Fruit fly (Drosophila melanogaster) whole organism, prepupa: ENCODE results near the gene UbcE2H.

Source experiments
- Blimp-1 ChIP-seq: fragments of 200-800 bp; sonication (Bioruptor generic); optimal IDR thresholded peaks from 3 replicates; lab custom pipeline; 2017; ENCODE audit warnings: missing biosample characterization, missing genetic modification characterization, mild to moderate bottlenecking, moderate library complexity, missing genetic modification reagents
- CG10669 ChIP-seq: fragments of 200-800 bp; sonication (Bioruptor generic); optimal IDR thresholded peaks from 3 replicates; lab custom pipeline; 2018; ENCODE audit warnings: missing biosample characterization, mild to moderate bottlenecking, missing genetic modification characterization, moderate library complexity
- CG11294 ChIP-seq: fragments of 200-800 bp; sonication (Bioruptor generic); IDR thresholded peaks from 2 replicates; pipeline ENCODE4 v1.3.6; 2022; ENCODE audit warnings: missing biosample characterization, missing genetic modification characterization
- CG11762 ChIP-seq: fragments of 200-800 bp; sonication (Bioruptor generic); optimal IDR thresholded peaks from 3 replicates; lab custom pipeline; 2016; ENCODE audit warnings: missing biosample characterization, missing genetic modification characterization; ENCODE audit not compliant: insufficient read depth
- CG1621 ChIP-seq: fragments of 200-800 bp; sonication (Bioruptor generic); optimal IDR thresholded peaks from 3 replicates; lab custom pipeline; 2018; ENCODE audit warnings: missing biosample characterization, mild to moderate bottlenecking, missing genetic modification characterization
- CG3032 ChIP-seq: fragments of 200-800 bp; optimal IDR thresholded peaks from 2 replicates; lab custom pipeline; 2019; ENCODE audit warnings: missing biosample characterization, mild to moderate bottlenecking, missing genetic modification characterization, moderate library complexity
- CG31627 ChIP-seq: fragments of 200-800 bp; sonication (Bioruptor generic); optimal IDR thresholded peaks from 3 replicates; lab custom pipeline; 2016; ENCODE audit warnings: missing biosample characterization, missing genetic modification characterization
- CG34406 ChIP-seq: fragments of 200-800 bp; sonication (Bioruptor generic); optimal IDR thresholded peaks from 3 replicates; lab custom pipeline; 2016; ENCODE audit warnings: missing biosample characterization, missing genetic modification characterization
- CG3919 ChIP-seq: fragments of 200-800 bp; sonication (Bioruptor generic); optimal IDR thresholded peaks from 3 replicates; lab custom pipeline; 2016; ENCODE audit warnings: missing biosample characterization, missing genetic modification characterization
- CG4318 ChIP-seq: fragments of 200-800 bp; sonication (Bioruptor generic); optimal IDR thresholded peaks from 3 replicates; lab custom pipeline; 2017; ENCODE audit warnings: missing biosample characterization, mild to moderate bottlenecking, missing genetic modification characterization
- CG6163 ChIP-seq: fragments of 200-800 bp; sonication (Bioruptor generic); IDR thresholded peaks from 3 replicates; pipeline ENCODE4 v1.3.6; 2022; ENCODE audit warnings: missing biosample characterization, missing genetic modification characterization
- CG6276 ChIP-seq: fragments of 200-800 bp; sonication (Bioruptor generic); optimal IDR thresholded peaks from 2 replicates; lab custom pipeline; 2017; ENCODE audit warnings: missing biosample characterization, mild to moderate bottlenecking, missing genetic modification characterization
- CG6808 ChIP-seq: fragments of 200-800 bp; sonication (Bioruptor generic); optimal IDR thresholded peaks from 3 replicates; lab custom pipeline; 2017; ENCODE audit warnings: missing biosample characterization, missing genetic modification characterization, mild to moderate bottlenecking, moderate library complexity, missing genetic modification reagents
- CG6854 ChIP-seq: fragments of 200-800 bp; sonication (Bioruptor generic); optimal IDR thresholded peaks from 2 replicates; lab custom pipeline; 2017; ENCODE audit warnings: missing biosample characterization, mild to moderate bottlenecking, missing genetic modification characterization
- CG8119 ChIP-seq: fragments of 200-800 bp; sonication (Bioruptor generic); IDR thresholded peaks from 3 replicates; pipeline ENCODE4 v1.3.6; 2022; ENCODE audit warnings: missing biosample characterization, missing genetic modification characterization
- CG8319 ChIP-seq: fragments of 200-800 bp; sonication (Bioruptor generic); optimal IDR thresholded peaks from 3 replicates; lab custom pipeline; 2016; ENCODE audit warnings: missing biosample characterization, missing genetic modification characterization
- CG8632 ChIP-seq: fragments of 200-800 bp; sonication (Bioruptor generic); optimal IDR thresholded peaks from 3 replicates; lab custom pipeline; 2016; ENCODE audit warnings: missing biosample characterization, missing genetic modification characterization
- Eip78C ChIP-seq: fragments of 200-800 bp; sonication (Bioruptor generic); peaks from one replicate; lab custom pipeline; 2016; ENCODE audit warnings: missing biosample characterization, missing genetic modification characterization
- Eip93F ChIP-seq: fragments of 200-800 bp; sonication (Bioruptor generic); optimal IDR thresholded peaks from 2 replicates; lab custom pipeline; 2016; ENCODE audit warnings: missing biosample characterization, mild to moderate bottlenecking, missing genetic modification characterization
- Ets21C ChIP-seq: fragments of 200-800 bp; sonication (Bioruptor generic); optimal IDR thresholded peaks from 3 replicates; lab custom pipeline; 2016; ENCODE audit warnings: missing biosample characterization, missing genetic modification characterization
- Ets96B ChIP-seq: fragments of 200-800 bp; optimal IDR thresholded peaks from 2 replicates; lab custom pipeline; 2019; ENCODE audit warnings: missing biosample characterization, mild to moderate bottlenecking, missing genetic modification characterization, moderate library complexity
- Gug ChIP-seq: fragments of 200-800 bp; sonication (Bioruptor generic); IDR thresholded peaks from 2 replicates; pipeline ENCODE4 v1.3.6; 2022; ENCODE audit warnings: missing biosample characterization, missing genetic modification characterization
- Hr38 ChIP-seq: sonication (Bioruptor generic); optimal IDR thresholded peaks from 2 replicates; lab custom pipeline; 2016; ENCODE audit warnings: missing biosample characterization, missing genetic modification characterization
- Hr39 ChIP-seq: fragments of 200-800 bp; sonication (Bioruptor generic); optimal IDR thresholded peaks from 2 replicates; lab custom pipeline; 2016; ENCODE audit warnings: missing biosample characterization, missing genetic modification characterization
- Hr4 ChIP-seq: fragments of 200-800 bp; sonication (Bioruptor generic); optimal IDR thresholded peaks from 3 replicates; lab custom pipeline; 2016; ENCODE audit warnings: missing biosample characterization, missing genetic modification characterization
- Lpt ChIP-seq: fragments of 200-800 bp; sonication (Bioruptor generic); optimal IDR thresholded peaks from 3 replicates; lab custom pipeline; 2016; ENCODE audit warnings: missing biosample characterization, missing genetic modification characterization
- Met ChIP-seq: fragments of 200-800 bp; sonication (Bioruptor generic); optimal IDR thresholded peaks from 3 replicates; lab custom pipeline; 2016; ENCODE audit warnings: missing biosample characterization, missing genetic modification characterization
- OdsH ChIP-seq: fragments of 200-800 bp; sonication (Bioruptor generic); optimal IDR thresholded peaks from 3 replicates; lab custom pipeline; 2016; ENCODE audit warnings: missing biosample characterization, missing genetic modification characterization
- Sox102F ChIP-seq: fragments of 200-800 bp; sonication (Bioruptor generic); optimal IDR thresholded peaks from 2 replicates; lab custom pipeline; 2016; ENCODE audit warnings: missing biosample characterization, mild to moderate bottlenecking, missing genetic modification characterization
- Sox14 ChIP-seq: fragments of 200-800 bp; sonication (Bioruptor generic); optimal IDR thresholded peaks from 3 replicates; lab custom pipeline; 2016; ENCODE audit warnings: missing biosample characterization, missing genetic modification characterization
- Sox15 ChIP-seq: fragments of 200-800 bp; sonication (Bioruptor generic); optimal IDR thresholded peaks from 3 replicates; lab custom pipeline; 2016; ENCODE audit warnings: missing biosample characterization, missing genetic modification characterization
- achi ChIP-seq: fragments of 200-800 bp; sonication (Bioruptor generic); optimal IDR thresholded peaks from 3 replicates; lab custom pipeline; 2016; ENCODE audit warnings: missing biosample characterization, missing genetic modification characterization
- acj6 ChIP-seq: fragments of 200-800 bp; sonication (Bioruptor generic); optimal IDR thresholded peaks from 3 replicates; lab custom pipeline; 2016; ENCODE audit warnings: missing biosample characterization, missing genetic modification characterization
- cyc ChIP-seq: fragments of 200-800 bp; sonication (Bioruptor generic); optimal IDR thresholded peaks from 3 replicates; lab custom pipeline; 2016; ENCODE audit warnings: missing biosample characterization, missing genetic modification characterization
- dsx ChIP-seq: fragments of 200-800 bp; optimal IDR thresholded peaks from 3 replicates; lab custom pipeline; 2019; ENCODE audit warnings: missing biosample characterization, mild to moderate bottlenecking, missing genetic modification characterization, moderate library complexity; ENCODE audit not compliant: poor library complexity, severe bottlenecking
- esn ChIP-seq: fragments of 200-800 bp; sonication (Bioruptor generic); optimal IDR thresholded peaks from 2 replicates; lab custom pipeline; 2016; ENCODE audit warnings: missing biosample characterization, mild to moderate bottlenecking, missing genetic modification characterization, moderate library complexity
- fd59A ChIP-seq: fragments of 200-800 bp; sonication (Bioruptor generic); optimal IDR thresholded peaks from 2 replicates; lab custom pipeline; 2017; ENCODE audit warnings: missing biosample characterization, mild to moderate bottlenecking, missing genetic modification characterization, missing genetic modification reagents
- fkh ChIP-seq: fragments of 200-800 bp; sonication (Bioruptor generic); optimal IDR thresholded peaks from 3 replicates; lab custom pipeline; 2017; ENCODE audit warnings: missing biosample characterization, mild to moderate bottlenecking, missing genetic modification characterization, moderate library complexity
- lz ChIP-seq: fragments of 200-800 bp; sonication (Bioruptor generic); optimal IDR thresholded peaks from 3 replicates; lab custom pipeline; 2016; ENCODE audit warnings: missing biosample characterization, missing genetic modification characterization
- net ChIP-seq: fragments of 200-800 bp; sonication (Bioruptor generic); optimal IDR thresholded peaks from 3 replicates; lab custom pipeline; 2016; ENCODE audit warnings: missing biosample characterization, missing genetic modification characterization
- pdm3 ChIP-seq: fragments of 200-800 bp; sonication (Bioruptor generic); optimal IDR thresholded peaks from 3 replicates; lab custom pipeline; 2016; ENCODE audit warnings: missing biosample characterization, missing genetic modification characterization
- spab ChIP-seq: fragments of 200-800 bp; sonication (Bioruptor generic); optimal IDR thresholded peaks from 2 replicates; lab custom pipeline; 2017; ENCODE audit warnings: missing biosample characterization, mild to moderate bottlenecking, missing genetic modification characterization, missing genetic modification reagents
- ss ChIP-seq, 2 experiments: fragments of 200-800 bp; sonication (Bioruptor generic); optimal IDR thresholded peaks; 2 replicates in 1 of 2; 3 replicates in 1 of 2; lab custom pipeline; 2017 to 2018; ENCODE audit warnings: mild to moderate bottlenecking in 2 of 2, missing biosample characterization in 2 of 2, missing genetic modification characterization in 2 of 2, moderate library complexity in 1 of 2
- svp ChIP-seq: fragments of 200-800 bp; sonication (Bioruptor generic); peaks from one replicate; lab custom pipeline; 2016; ENCODE audit warnings: missing biosample characterization, missing genetic modification characterization
- topi ChIP-seq: fragments of 200-800 bp; sonication (Bioruptor generic); optimal IDR thresholded peaks from 3 replicates; lab custom pipeline; 2016; ENCODE audit warnings: missing biosample characterization, missing genetic modification characterization

UbcE2H gene

DNA sequence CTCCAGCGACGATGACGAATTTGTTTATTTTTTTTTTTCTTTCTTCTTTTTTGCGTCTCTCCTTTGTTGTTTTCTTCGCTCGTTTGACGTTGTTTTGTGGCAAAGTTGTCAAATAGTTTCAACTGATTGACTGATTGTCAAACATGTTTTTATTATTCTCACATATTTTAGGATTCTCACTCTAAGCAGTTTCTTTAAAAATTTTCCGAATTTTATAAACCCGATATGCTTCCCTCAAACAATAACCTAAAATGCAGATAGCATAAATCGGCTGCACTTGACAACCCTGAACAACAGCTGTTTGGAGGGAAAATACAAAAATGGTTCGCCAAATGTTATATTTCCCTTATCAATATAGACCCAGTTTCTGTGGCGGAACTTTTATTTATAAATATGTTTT is 49.7 kb upstream of the UbcE2H start, which contains the start of gene CG17982 (continued):
- TF ChIP-seq Sox14 = peak; percentile 96
- TF ChIP-seq Hr38 (GFP tag; lab: Kevin White, UChicago) = peak; percentile 24
- TF ChIP-seq CG10669 = peak; percentile 91
- peak; percentile 94 for TF ChIP-seq topi (GFP tag; lab: Kevin White, UChicago)
- TF ChIP-seq Eip78C (GFP tag; lab: Kevin White, UChicago) = peak; percentile 96
- TF ChIP-seq Gug = peak; percentile 81
- peak; percentile 94 for TF ChIP-seq CG3919 (GFP tag; lab: Kevin White, UChicago)
- TF ChIP-seq Met = peak; percentile 95
- peak; percentile 92 for TF ChIP-seq CG6276 (GFP tag; lab: Kevin White, UChicago)
- peak; percentile 66 for TF ChIP-seq fkh (GFP tag; lab: Kevin White, UChicago)
- TF ChIP-seq pdm3 (GFP tag; lab: Kevin White, UChicago) = peak; percentile 94
- TF ChIP-seq svp (GFP tag; lab: Kevin White, UChicago) = no peak
- TF ChIP-seq, all 60 proteins: peak for 52

DNA sequence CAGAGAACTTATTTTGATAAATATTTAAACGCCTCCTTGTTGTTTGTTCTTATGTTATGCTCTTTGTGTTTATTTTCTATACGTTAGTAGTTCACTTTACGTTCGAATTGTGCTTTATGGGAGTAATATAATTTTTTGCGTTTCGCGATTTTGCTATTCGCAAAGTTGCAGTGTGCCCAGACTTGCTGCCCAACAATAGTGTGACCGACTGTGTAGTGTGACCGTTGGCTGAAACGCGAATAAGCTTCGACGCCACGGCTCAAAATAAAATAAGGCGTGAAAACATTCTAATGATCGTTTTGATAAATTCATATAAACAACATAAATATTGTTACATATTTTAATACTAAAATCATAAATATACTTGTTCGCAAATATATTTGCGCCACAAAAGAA is 48.2 kb upstream of the UbcE2H start, which contains the start of gene Smox:
Gene Smox (minus strand): TSS at position 213 of the 396 bp plus-strand sequence.
- TF ChIP-seq CG1621 (tag; lab: Kevin White, UChicago) = no peak
- TF ChIP-seq Sox14 = peak; percentile 18
- TF ChIP-seq CG34406 = no peak
- TF ChIP-seq Ets96B (tag; lab: Kevin White, UChicago) = no peak
- TF ChIP-seq Met = no peak
- TF ChIP-seq svp (GFP tag; lab: Kevin White, UChicago) = no peak
- TF ChIP-seq Eip78C (GFP tag; lab: Kevin White, UChicago) = peak; percentile 50

DNA sequence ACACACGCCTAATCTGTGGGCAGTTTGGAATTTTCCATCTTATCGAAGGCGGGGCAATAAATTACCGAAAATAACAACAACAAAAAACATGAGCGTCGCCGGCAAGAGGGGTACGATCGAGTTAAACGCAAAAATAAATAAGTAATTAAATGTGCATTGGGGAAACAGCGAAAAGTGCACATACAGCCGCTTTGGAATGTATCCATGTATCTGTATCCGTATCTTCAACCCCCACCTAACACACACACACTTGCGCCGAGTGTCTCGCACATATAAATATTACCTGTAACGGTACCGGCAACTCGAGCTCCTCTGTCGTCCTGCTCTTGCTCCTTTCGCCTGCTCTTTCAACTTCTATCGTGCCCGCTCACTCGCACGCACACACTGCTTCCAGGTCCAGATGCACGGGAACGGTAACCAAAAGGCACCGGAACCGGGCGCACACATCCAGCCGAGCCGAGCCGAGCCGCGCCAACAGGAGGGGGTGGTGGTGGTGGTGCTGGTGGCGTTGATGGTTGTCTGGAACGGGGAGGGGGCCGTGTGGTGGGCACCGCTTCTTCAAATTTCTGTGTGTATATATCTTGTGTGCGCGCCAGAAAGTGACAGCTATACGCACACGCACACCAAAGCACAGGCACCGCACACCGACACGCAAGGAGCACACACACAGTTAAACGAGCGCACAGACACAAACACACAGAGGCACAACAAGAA is 47.6 kb upstream of the UbcE2H start:
- TF ChIP-seq CG6163 (GFP tag; lab: Robert Waterston, UW) (peak; percentile 57; the same call in 1 of the 3 replicates), Sox15 (GFP tag; lab: Kevin White, UChicago) (no peak), cyc (GFP tag; lab: Kevin White, UChicago) (no peak), CG11762 (no peak), CG6854 (GFP tag; lab: Kevin White, UChicago) (peak; percentile 38), svp (GFP tag; lab: Kevin White, UChicago) (peak; percentile 83), Hr4 (GFP tag; lab: Kevin White, UChicago) (no peak), CG3919 (GFP tag; lab: Kevin White, UChicago) (peak; percentile 17), ss (GFP tag; optimal IDR thresholded peaks at IDR 0.05; lab: Kevin White, UChicago) (peak; percentile 52 to 70), CG34406 (peak; percentile 6), lz (no peak), net (GFP tag; lab: Kevin White, UChicago) (peak; percentile 47), acj6 (GFP tag; lab: Kevin White, UChicago) (no peak), CG4318 (GFP tag; lab: Kevin White, UChicago) (no peak), CG31627 (GFP tag; lab: Kevin White, UChicago) (no peak), esn (peak; percentile 47), Met (peak; percentile 24), CG11294 (GFP tag; lab: Robert Waterston, UW) (no peak), Ets96B (tag; lab: Kevin White, UChicago) (peak; percentile 28), topi (GFP tag; lab: Kevin White, UChicago) (peak; percentile 30), CG3032 (tag; lab: Kevin White, UChicago) (peak; percentile 3), Hr39 (peak; percentile 21), Lpt (GFP tag; lab: Kevin White, UChicago) (no peak), Eip78C (GFP tag; lab: Kevin White, UChicago) (peak; percentile 68), OdsH (GFP tag; lab: Kevin White, UChicago) (no peak), Sox14 (no peak), Ets21C (GFP tag; lab: Kevin White, UChicago) (no peak), CG6808 (GFP tag; lab: Kevin White, UChicago) (peak; percentile 47), spab (GFP tag; lab: Kevin White, UChicago) (no peak), CG8319 (GFP tag; lab: Kevin White, UChicago) (no peak), achi (no peak), Blimp-1 (GFP tag; lab: Kevin White, UChicago) (no peak), CG8632 (GFP tag; lab: Kevin White, UChicago) (peak; percentile 17), fd59A (GFP tag; lab: Kevin White, UChicago) (no peak), fkh (GFP tag; lab: Kevin White, UChicago) (no peak), dsx (no peak), Eip93F (peak; percentile 0), pdm3 (GFP tag; lab: Kevin White, UChicago) (peak; percentile 8), CG8119 (GFP tag; lab: Robert Waterston, UW) (0 out of 3 replicates have a peak, but pooled peaks have one; percentile 41), Sox102F (GFP tag; lab: Kevin White, UChicago) (no peak)
